Worm (Caenorhabditis elegans): ENCODE results near the gene gsp-2.

DNA sequence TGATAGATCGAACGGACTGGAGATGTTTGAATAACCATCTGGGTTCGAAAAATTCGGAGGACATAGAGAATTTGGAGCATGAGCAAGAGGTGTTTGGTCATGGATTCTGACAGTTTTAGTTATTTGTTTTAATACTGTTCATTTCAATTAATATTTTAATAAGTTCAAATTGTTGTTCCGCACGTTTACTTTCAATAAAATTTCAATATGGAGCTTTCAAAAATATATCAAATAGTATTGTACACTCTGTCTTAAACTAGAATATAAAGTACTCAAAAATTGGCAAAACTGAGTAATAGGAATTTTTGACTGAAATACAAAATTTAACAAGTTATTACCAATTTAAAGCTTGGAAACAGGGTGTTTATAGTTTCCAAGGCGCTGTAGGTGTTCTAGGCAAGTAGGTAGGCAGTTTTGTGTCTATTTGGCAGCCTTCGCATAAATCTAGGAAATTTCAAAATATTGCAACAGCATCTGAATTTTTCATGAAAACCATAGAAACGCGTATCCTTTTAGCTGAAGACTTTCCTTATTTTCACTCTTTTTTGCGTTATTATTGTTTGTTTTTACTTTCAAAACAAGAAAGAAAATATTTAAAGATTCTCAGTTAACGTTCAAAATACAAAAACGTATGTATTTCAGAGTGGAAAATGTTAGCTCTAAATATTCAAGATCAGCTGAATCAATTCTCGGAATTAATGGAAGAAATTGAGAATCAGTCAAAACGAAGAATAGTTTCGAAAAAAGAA, 30.8 kb downstream of the gsp-2 start, which contains the start of the genes T20B12.5 and T20B12.4:
- TF ChIP-seq him-1 (tag; optimal IDR thresholded peaks at IDR 0.05), result no peak
- TF ChIP-seq W03F9.2 (tag; optimal IDR thresholded peaks at IDR 0.05), result no peak

All from whole organism, L4/young adult.